Worm (Caenorhabditis elegans) whole organism, L1 larva: Measurements from ENCODE around the gene vps-35.

Experiments
- C04F5.9 ChIP-seq: sonication (generic microtip); optimal IDR thresholded peaks from 2 replicates; lab custom pipeline; 2016; ENCODE audit warnings: missing genetic modification characterization, missing compliant biosample characterization
- C16A3.4 ChIP-seq: fragments of 150-350 bp; optimal IDR thresholded peaks from 2 replicates; lab custom pipeline; 2014; ENCODE audit warnings: missing biosample characterization, missing genetic modification characterization
- F16B12.6 ChIP-seq: fragments of 150-350 bp; optimal IDR thresholded peaks from 2 replicates; lab custom pipeline; 2014; ENCODE audit warnings: missing biosample characterization, missing genetic modification characterization
- ceh-8 ChIP-seq: fragments of 200-800 bp; sonication (Bioruptor generic); optimal IDR thresholded peaks from 2 replicates; lab custom pipeline; 2018; ENCODE audit warnings: mild to moderate bottlenecking, missing genetic modification characterization, moderate library complexity, missing compliant biosample characterization
- ceh-82 ChIP-seq, 3 experiments: fragments of 150-350 bp in 1 of 3; sonication (generic microtip) in 2 of 3; optimal IDR thresholded peaks; 2 replicates each; lab custom pipeline; 2014 to 2017; ENCODE audit warnings: missing biosample characterization in 3 of 3, missing genetic modification characterization in 3 of 3
- dsc-1 ChIP-seq: sonication (generic microtip); optimal IDR thresholded peaks from 2 replicates; lab custom pipeline; 2016; ENCODE audit warnings: mild to moderate bottlenecking, missing genetic modification characterization, missing compliant biosample characterization
- efl-1 ChIP-seq, 4 experiments: fragments of 150-350 bp; optimal IDR thresholded peaks in 3 of 4; peaks in 1 of 4; 1 replicate in 1 of 4; 2 replicates in 3 of 4; lab custom pipeline; 2014; ENCODE audit warnings: missing biosample characterization in 2 of 4, missing genetic modification characterization in 2 of 4, missing genetic modification reagents in 2 of 4
- efl-3 ChIP-seq: fragments of 200-800 bp; sonication (Bioruptor generic); optimal IDR thresholded peaks from 2 replicates; lab custom pipeline; 2018; ENCODE audit warnings: mild to moderate bottlenecking, missing genetic modification characterization, missing compliant biosample characterization
- egl-13 ChIP-seq: sonication (generic microtip); optimal IDR thresholded peaks from 2 replicates; lab custom pipeline; 2016; ENCODE audit warnings: missing genotype, missing genetic modification reagents, missing genetic modification characterization, missing compliant biosample characterization
- egl-27 ChIP-seq, 2 experiments: fragments of 150-350 bp in 1 of 2; sonication (generic microtip); optimal IDR thresholded peaks; 3 replicates each; lab custom pipeline; 2017 to 2018; ENCODE audit warnings: missing biosample characterization in 2 of 2, missing genetic modification characterization in 2 of 2, missing genetic modification reagents in 2 of 2
- fkh-10 ChIP-seq: sonication (generic microtip); optimal IDR thresholded peaks from 2 replicates; lab custom pipeline; 2017; ENCODE audit warnings: missing biosample characterization, missing genetic modification reagents, missing genetic modification characterization
- fkh-8 ChIP-seq: sonication (generic microtip); optimal IDR thresholded peaks from 2 replicates; lab custom pipeline; 2016; ENCODE audit warnings: mild to moderate bottlenecking, missing genetic modification characterization, missing compliant biosample characterization
- hlh-4 ChIP-seq: sonication (generic microtip); optimal IDR thresholded peaks from 2 replicates; lab custom pipeline; 2016; ENCODE audit warnings: mild to moderate bottlenecking, missing genetic modification characterization, missing compliant biosample characterization
- hpl-2 ChIP-seq: fragments of 150-350 bp; optimal IDR thresholded peaks from 2 replicates; lab custom pipeline; 2014; ENCODE audit warnings: missing biosample characterization, missing genetic modification reagents, missing genetic modification characterization
- jun-1 ChIP-seq: fragments of 150-350 bp; optimal IDR thresholded peaks from 2 replicates; lab custom pipeline; 2014; ENCODE audit warnings: missing biosample characterization, missing genetic modification reagents, missing genetic modification characterization
- lin-14 ChIP-seq: fragments of 200-800 bp; sonication (Bioruptor generic); optimal IDR thresholded peaks from 2 replicates; lab custom pipeline; 2018; ENCODE audit warnings: mild to moderate bottlenecking, missing genetic modification characterization, moderate library complexity, missing compliant biosample characterization
- lin-39 ChIP-seq: fragments of 150-350 bp; optimal IDR thresholded peaks from 2 replicates; lab custom pipeline; 2014; ENCODE audit warnings: missing biosample characterization, missing genetic modification reagents, missing genetic modification characterization
- lir-3 ChIP-seq: sonication (generic microtip); optimal IDR thresholded peaks from 2 replicates; lab custom pipeline; 2016; ENCODE audit warnings: mild to moderate bottlenecking, missing genetic modification characterization, moderate library complexity, missing compliant biosample characterization; ENCODE audit not compliant: poor library complexity
- mef-2 ChIP-seq: fragments of 150-350 bp; optimal IDR thresholded peaks from 2 replicates; lab custom pipeline; 2014; ENCODE audit warnings: missing biosample characterization, missing genetic modification characterization
- nhr-11 ChIP-seq: fragments of 150-350 bp; optimal IDR thresholded peaks from 2 replicates; lab custom pipeline; 2014; ENCODE audit warnings: missing biosample characterization, missing genetic modification characterization
- nhr-12 ChIP-seq: sonication (generic microtip); optimal IDR thresholded peaks from 2 replicates; lab custom pipeline; 2017; ENCODE audit warnings: missing biosample characterization, missing genetic modification characterization
- nhr-237 ChIP-seq: fragments of 150-350 bp; optimal IDR thresholded peaks from 2 replicates; lab custom pipeline; 2014; ENCODE audit warnings: missing biosample characterization, missing genetic modification characterization
- nhr-28 ChIP-seq: fragments of 150-350 bp; optimal IDR thresholded peaks from 2 replicates; lab custom pipeline; 2014; ENCODE audit warnings: missing biosample characterization, missing genetic modification characterization
- nhr-47 ChIP-seq: sonication (generic microtip); optimal IDR thresholded peaks from 2 replicates; lab custom pipeline; 2016; ENCODE audit warnings: mild to moderate bottlenecking, missing genetic modification characterization, moderate library complexity, missing compliant biosample characterization
- nhr-71 ChIP-seq: sonication (generic microtip); optimal IDR thresholded peaks from 2 replicates; lab custom pipeline; 2016; ENCODE audit warnings: mild to moderate bottlenecking, missing genetic modification characterization, moderate library complexity, missing compliant biosample characterization
- nhr-85 ChIP-seq: sonication (generic microtip); peaks from one replicate; lab custom pipeline; 2016; ENCODE audit warnings: missing genetic modification characterization, inconsistent platforms, missing compliant biosample characterization
- pax-3 ChIP-seq: fragments of 200-800 bp; sonication (Bioruptor generic); optimal IDR thresholded peaks from 2 replicates; lab custom pipeline; 2018; ENCODE audit warnings: mild to moderate bottlenecking, missing genetic modification characterization, moderate library complexity, missing compliant biosample characterization
- snpc-4 ChIP-seq: fragments of 150-350 bp; optimal IDR thresholded peaks from 2 replicates; lab custom pipeline; 2014; ENCODE audit warnings: missing biosample characterization, missing genetic modification characterization
- sox-4 ChIP-seq: sonication (generic microtip); optimal IDR thresholded peaks from 2 replicates; lab custom pipeline; 2016; ENCODE audit warnings: missing genetic modification characterization, missing compliant biosample characterization
- sup-37 ChIP-seq: fragments of 200-800 bp; sonication (Bioruptor generic); optimal IDR thresholded peaks from 2 replicates; lab custom pipeline; 2018; ENCODE audit warnings: mild to moderate bottlenecking, missing genetic modification characterization, missing compliant biosample characterization
- swsn-7 ChIP-seq: sonication (generic microtip); optimal IDR thresholded peaks from 2 replicates; lab custom pipeline; 2016; ENCODE audit warnings: missing genetic modification characterization, missing compliant biosample characterization
- unc-30 ChIP-seq: sonication (generic microtip); optimal IDR thresholded peaks from 2 replicates; lab custom pipeline; 2017; ENCODE audit warnings: missing biosample characterization, missing genetic modification characterization
- vab-15 ChIP-seq: sonication (generic microtip); optimal IDR thresholded peaks from 2 replicates; lab custom pipeline; 2017; ENCODE audit warnings: missing genotype, mild to moderate bottlenecking, missing genetic modification characterization, missing compliant biosample characterization
- zip-4 ChIP-seq: fragments of 200-800 bp; sonication (Bioruptor generic); optimal IDR thresholded peaks from 2 replicates; lab custom pipeline; 2018; ENCODE audit warnings: mild to moderate bottlenecking, missing genetic modification characterization, moderate library complexity, missing compliant biosample characterization
- ztf-11 ChIP-seq, 2 experiments: sonication (generic microtip); optimal IDR thresholded peaks; 2 replicates each; lab custom pipeline; 2016 to 2017; ENCODE audit warnings: missing genetic modification characterization in 2 of 2, missing biosample characterization in 1 of 2, missing compliant biosample characterization in 1 of 2

The vps-35 gene

ce11 chrII:5889417-5890139 lies 18.0 kb upstream of the vps-35 start:
- TF ChIP-seq efl-3 (GFP tag; lab: Kevin White, UChicago) (no peak), lin-14 (GFP tag; lab: Kevin White, UChicago) (peak; percentile 25), sup-37 (no peak), egl-13 (tag; lab: Kevin White, UChicago) (no peak), nhr-71 (peak; percentile 26), mef-2 (tag; lab: Kevin White, UChicago) (no peak), lir-3 (tag; lab: Kevin White, UChicago) (no peak), F16B12.6 (tag; lab: Kevin White, UChicago) (no peak), fkh-8 (tag; lab: Kevin White, UChicago) (peak; percentile 87), unc-30 (tag; lab: Kevin White, UChicago) (no peak), snpc-4 (no peak), hlh-4 (tag; lab: Kevin White, UChicago) (no peak), efl-1 (optimal IDR thresholded peaks at IDR 0.05; lab: Kevin White, UChicago) (no peak), efl-1 (GFP tag; optimal IDR thresholded peaks at IDR 0.05 in 1 of 2; lab: Kevin White, UChicago) (peak in 1 of 2 experiments; percentile 58), zip-4 (no peak), dsc-1 (tag; lab: Kevin White, UChicago) (peak; percentile 65), nhr-12 (tag; lab: Kevin White, UChicago) (no peak)

DNA sequence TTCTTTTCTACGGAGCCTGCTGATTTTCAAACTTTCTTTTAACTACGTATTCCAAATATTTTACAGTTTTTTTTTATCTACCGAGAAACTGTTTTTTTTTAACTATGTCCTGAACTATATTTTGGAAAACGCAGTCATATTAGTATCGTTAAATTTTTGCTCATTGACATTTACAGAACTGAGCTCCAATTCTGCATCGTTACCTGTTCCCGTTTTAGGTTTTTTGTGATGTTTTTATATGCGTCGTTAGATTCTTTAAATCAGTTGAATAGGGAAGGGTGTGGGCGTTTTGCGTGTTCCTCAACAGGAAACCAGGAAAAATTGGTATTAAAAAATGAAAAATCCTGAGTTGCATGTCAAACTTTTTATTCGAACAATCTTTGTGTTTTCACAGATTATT lies 14.8 kb upstream of the vps-35 start:
- TF ChIP-seq jun-1 (tag; lab: Kevin White, UChicago) (peak; percentile 26), ztf-11 (tag; optimal IDR thresholded peaks at IDR 0.05; lab: Kevin White, UChicago) (no peak)
- TF ChIP-seq, all 84 proteins: peak for 1

ce11 chrII:5895870-5896269 lies 11.7 kb upstream of the vps-35 start, which contains the start of gene F59G1.4:
F59G1.4 (plus strand) TSS chrII:5896170.
- no peak for TF ChIP-seq nhr-28
- TF ChIP-seq efl-1 (optimal IDR thresholded peaks at IDR 0.05; lab: Kevin White, UChicago), result no peak
- TF ChIP-seq efl-1 (GFP tag; optimal IDR thresholded peaks at IDR 0.05 in 1 of 2; lab: Kevin White, UChicago), result peak in 1 of 2 experiments; percentile 10
- peak; percentile 3 for TF ChIP-seq fkh-8 (tag; lab: Kevin White, UChicago)
- no peak for TF ChIP-seq lin-39 (tag; lab: Kevin White, UChicago)
- TF ChIP-seq, all 84 proteins: peak for 2

DNA sequence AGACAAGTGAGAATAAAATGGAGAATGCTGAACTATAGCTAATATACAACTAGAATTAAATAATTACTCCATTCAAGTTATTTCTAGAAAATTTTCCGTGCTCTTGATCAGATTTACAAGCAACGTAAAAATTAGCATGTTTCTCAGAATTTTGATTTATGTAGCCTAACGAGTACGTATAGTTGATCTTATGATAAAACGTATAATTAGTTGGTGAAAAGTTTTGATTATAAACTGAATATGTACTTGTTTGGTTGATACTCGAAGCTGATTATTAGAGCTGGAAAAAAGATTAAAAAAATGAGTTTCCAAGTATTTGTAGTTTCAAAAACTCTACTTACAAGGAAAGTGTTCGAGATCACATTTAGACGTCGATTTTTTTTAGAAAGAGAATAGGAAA lies 11.1 kb upstream of the vps-35 start:
- TF ChIP-seq nhr-237 (tag; lab: Kevin White, UChicago), result peak; percentile 25
- no peak for TF ChIP-seq snpc-4
- TF ChIP-seq nhr-71, result peak; percentile 64
- TF ChIP-seq nhr-85 (tag; lab: Kevin White, UChicago), result no peak
- TF ChIP-seq vab-15, result no peak
- no peak for TF ChIP-seq ceh-82 (tag; optimal IDR thresholded peaks at IDR 0.05; lab: Kevin White, UChicago)
- TF ChIP-seq egl-27 (tag; optimal IDR thresholded peaks at IDR 0.05; lab: Kevin White, UChicago), result no peak
- no peak for TF ChIP-seq hlh-4 (tag; lab: Kevin White, UChicago)
- TF ChIP-seq fkh-8 (tag; lab: Kevin White, UChicago), result peak; percentile 72
- peak; percentile 35 for TF ChIP-seq ceh-8 (GFP tag; lab: Kevin White, UChicago)
- TF ChIP-seq fkh-10 (GFP tag; lab: Kevin White, UChicago), result no peak
- no peak for TF ChIP-seq C04F5.9 (tag; lab: Kevin White, UChicago)
- peak; percentile 62 for TF ChIP-seq pax-3 (tag; lab: Kevin White, UChicago)
- TF ChIP-seq C16A3.4 (tag; lab: Kevin White, UChicago), result no peak
- no peak for TF ChIP-seq hpl-2 (GFP tag; lab: Kevin White, UChicago)
- TF ChIP-seq nhr-11 (tag; lab: Kevin White, UChicago), result peak; percentile 82
- TF ChIP-seq swsn-7 (tag; lab: Kevin White, UChicago), result peak; percentile 9
- peak; percentile 1 for TF ChIP-seq sox-4
- TF ChIP-seq nhr-47 (tag; lab: Kevin White, UChicago), result peak; percentile 35
- TF ChIP-seq lin-14 (GFP tag; lab: Kevin White, UChicago), result peak; percentile 57
- TF ChIP-seq, all 84 proteins: peak for 10
